Worm (Caenorhabditis elegans): ENCODE results near the gene rnf-121.

DNA sequence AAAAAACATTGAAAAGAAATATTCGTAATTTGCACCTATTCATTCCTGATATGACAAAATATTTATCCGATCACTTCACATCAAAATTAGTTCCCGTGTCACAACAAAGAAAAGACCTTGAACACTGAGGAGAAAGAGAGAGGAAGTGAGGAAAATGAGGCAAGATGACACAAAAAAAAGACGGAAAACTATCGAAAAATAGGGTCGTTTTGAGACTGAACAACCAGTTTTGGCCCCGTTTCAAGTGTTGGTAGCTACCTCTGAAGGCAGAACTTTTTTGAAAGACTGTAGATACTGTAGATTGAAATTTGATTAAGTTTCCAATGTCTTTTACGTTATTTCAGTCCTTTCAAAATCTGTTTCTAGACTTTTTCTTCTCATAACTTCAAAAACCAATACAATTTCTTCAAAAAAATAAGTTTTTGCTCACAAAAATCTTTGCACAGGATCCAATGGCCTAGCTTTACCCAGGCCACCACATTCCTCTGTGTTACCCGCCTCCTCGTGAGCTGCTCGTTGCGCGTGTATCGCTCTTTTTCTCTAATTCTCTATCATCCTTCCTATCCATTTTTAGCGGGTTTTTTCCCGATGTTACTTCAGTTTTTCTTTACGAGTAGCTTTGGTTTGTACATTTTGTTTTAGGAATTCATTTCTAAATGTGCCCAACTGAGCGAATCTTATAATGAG, 25.7 kb upstream of the rnf-121 start:
- TF ChIP-seq elt-2 (tag; optimal IDR thresholded peaks at IDR 0.05) (peak; percentile 34), nhr-11 (tag; optimal IDR thresholded peaks at IDR 0.05) (no peak), hlh-8 (tag; optimal IDR thresholded peaks at IDR 0.05) (peak; percentile 33), pqm-1 (tag; optimal IDR thresholded peaks at IDR 0.05) (no peak), ceh-45 (GFP tag; IDR thresholded peaks at IDR 0.05) (no peak), ama-1 (optimal IDR thresholded peaks at IDR 0.05) (no peak)
